Fruit fly (Drosophila melanogaster): ENCODE results near the gene CG31957.

DNA sequence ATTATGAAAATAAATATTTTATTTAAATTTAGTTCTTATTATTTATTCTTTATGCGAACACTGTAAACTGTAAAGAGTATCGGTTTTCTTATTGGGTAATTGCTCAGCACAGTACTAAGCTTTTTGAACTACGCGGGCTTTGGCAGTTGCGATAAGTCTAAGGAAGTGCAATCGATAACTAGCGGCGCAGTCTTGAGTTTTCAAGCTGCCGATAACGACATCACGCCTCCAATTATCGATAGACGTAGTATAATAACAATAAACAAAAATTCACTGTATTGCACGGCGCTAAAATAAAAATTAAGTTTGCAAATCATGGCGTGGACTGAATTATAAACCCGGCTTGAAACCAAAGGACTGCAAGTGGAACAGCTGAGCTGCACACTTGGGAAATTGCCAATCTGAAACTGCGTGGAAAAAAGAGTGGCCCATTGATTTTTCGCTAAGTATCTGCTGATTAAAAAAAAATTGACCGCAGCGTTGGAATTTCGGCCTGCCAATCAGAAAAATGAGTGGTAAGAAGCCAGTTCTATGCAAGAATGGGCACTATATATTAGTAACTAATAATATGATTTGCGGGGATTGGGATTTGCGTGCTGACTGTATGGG is 4.7 kb downstream of the CG31957 start, which contains the start of gene Cep97:
- TF ChIP-seq psq (GFP tag; optimal IDR thresholded peaks at IDR 0.05) (no peak), foxo (GFP tag; optimal IDR thresholded peaks at IDR 0.05) (no peak), CrebA (GFP tag; optimal IDR thresholded peaks at IDR 0.05; ENCODE audit: borderline replicate concordance) (no peak), Hr78 (GFP tag; optimal IDR thresholded peaks at IDR 0.05) (no peak), N (GFP tag; optimal IDR thresholded peaks at IDR 0.05) (no peak), usp (GFP tag; optimal IDR thresholded peaks at IDR 0.05) (no peak), HLH106 (tag; optimal IDR thresholded peaks at IDR 0.05) (no peak), brk (GFP tag; optimal IDR thresholded peaks at IDR 0.05) (no peak), Myc (optimal IDR thresholded peaks at IDR 0.05) (no peak), br (GFP tag; optimal IDR thresholded peaks at IDR 0.05) (no peak), h (GFP tag; optimal IDR thresholded peaks at IDR 0.05) (no peak), fru (GFP tag; optimal IDR thresholded peaks at IDR 0.05) (no peak), OdsH (GFP tag; optimal IDR thresholded peaks at IDR 0.05) (no peak)
